Worm (Caenorhabditis elegans) whole organism, L4/young adult: ENCODE measurements around the gene clec-254.
"Not testable (repeated sequence)": the region's sequence is repeated elsewhere in the genome, so short reads cannot be mapped to it uniquely, and the experiment has no call there.

Experiments used
- W03F9.2 ChIP-seq: fragments of 150-350 bp; optimal IDR thresholded peaks from 2 replicates; lab custom pipeline; 2014; ENCODE audit warnings: missing biosample characterization, missing genetic modification characterization
- dao-5 ChIP-seq: sonication (generic microtip); optimal IDR thresholded peaks from 2 replicates; lab custom pipeline; 2016; ENCODE audit warnings: missing genotype, missing genetic modification characterization, moderate library complexity, missing compliant biosample characterization
- him-1 ChIP-seq: sonication (generic microtip); optimal IDR thresholded peaks from 2 replicates; lab custom pipeline; 2016; ENCODE audit warnings: missing genotype, missing genetic modification reagents, missing genetic modification characterization, missing compliant biosample characterization

The clec-254 gene

ce11 chrV:18754328-18754727 lies at the start of gene clec-254:
TSS of gene clec-254 (minus strand) at chrV:18754428.
- not testable (repeated sequence) for TF ChIP-seq dao-5 (tag; lab: Kevin White, UChicago); him-1 (tag; lab: Kevin White, UChicago); W03F9.2

- TF ChIP-seq dao-5 (tag; lab: Kevin White, UChicago) (no peak), W03F9.2 (no peak), him-1 (tag; lab: Kevin White, UChicago) (no peak)
These were observed 49.0 kb upstream of the clec-254 start, which contains the start of gene C54E10.10 for ce11 chrV:18803260-18803659. TSS of gene C54E10.10 (minus strand) at chrV:18803360.

DNA sequence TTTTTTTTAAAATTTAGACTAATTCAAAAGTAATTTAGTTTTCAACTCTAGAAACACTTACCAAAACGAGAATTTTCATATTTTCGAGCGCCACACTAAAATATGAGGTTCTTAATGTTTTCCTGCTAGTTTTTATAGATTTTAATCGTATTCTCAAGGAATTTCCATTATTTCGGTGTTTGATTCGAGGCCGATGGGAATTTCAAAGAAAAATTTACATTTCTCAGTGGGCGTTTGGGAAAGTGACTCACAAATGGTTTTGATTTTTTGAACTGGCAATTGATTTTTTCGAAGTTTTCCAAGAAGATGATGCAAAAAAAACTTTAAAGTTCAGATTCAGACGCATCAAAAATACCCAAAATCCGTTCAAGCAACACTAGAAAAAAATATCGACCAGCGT lies 47.8 kb upstream of the clec-254 start, which contains the start of gene C54E10.11:
C54E10.11 (minus strand) TSS at position 101 of the 400 bp plus-strand sequence.
- TF ChIP-seq him-1 (tag; lab: Kevin White, UChicago) (no peak), W03F9.2 (no peak), dao-5 (tag; lab: Kevin White, UChicago) (no peak)

- TF ChIP-seq him-1 (tag; lab: Kevin White, UChicago), result no peak
- TF ChIP-seq dao-5 (tag; lab: Kevin White, UChicago), result no peak
- TF ChIP-seq W03F9.2, result no peak
These were observed 46.6 kb upstream of the clec-254 start, which contains the start of gene nhr-170 for ce11 chrV:18800811-18801210. TSS of gene nhr-170 (minus strand) at chrV:18800826.

DNA sequence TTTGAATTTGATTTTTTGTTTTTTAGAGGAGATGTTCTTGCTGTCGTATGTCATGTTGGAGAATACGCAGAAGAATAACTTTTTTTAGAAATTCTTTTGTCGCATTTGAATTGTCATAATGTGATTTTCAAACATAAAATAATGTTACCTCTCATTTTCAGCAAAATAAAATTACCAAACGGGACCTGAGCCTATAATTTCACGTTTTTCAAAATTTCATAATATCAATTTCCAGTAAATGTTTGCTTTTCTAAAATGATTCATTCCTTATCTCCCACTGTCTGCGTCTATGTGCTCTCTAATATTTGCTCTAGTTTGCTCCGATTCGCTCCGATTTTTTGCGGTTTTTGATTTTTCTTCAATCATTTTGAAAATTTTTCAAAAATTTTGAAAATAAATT lies 36.4 kb upstream of the clec-254 start, which contains the start of gene nhr-231:
nhr-231 (plus strand) TSS at position 301 of the 400 bp plus-strand sequence.
- TF ChIP-seq W03F9.2, result no peak
- TF ChIP-seq him-1 (tag; lab: Kevin White, UChicago), result no peak
- TF ChIP-seq dao-5 (tag; lab: Kevin White, UChicago), result no peak

DNA sequence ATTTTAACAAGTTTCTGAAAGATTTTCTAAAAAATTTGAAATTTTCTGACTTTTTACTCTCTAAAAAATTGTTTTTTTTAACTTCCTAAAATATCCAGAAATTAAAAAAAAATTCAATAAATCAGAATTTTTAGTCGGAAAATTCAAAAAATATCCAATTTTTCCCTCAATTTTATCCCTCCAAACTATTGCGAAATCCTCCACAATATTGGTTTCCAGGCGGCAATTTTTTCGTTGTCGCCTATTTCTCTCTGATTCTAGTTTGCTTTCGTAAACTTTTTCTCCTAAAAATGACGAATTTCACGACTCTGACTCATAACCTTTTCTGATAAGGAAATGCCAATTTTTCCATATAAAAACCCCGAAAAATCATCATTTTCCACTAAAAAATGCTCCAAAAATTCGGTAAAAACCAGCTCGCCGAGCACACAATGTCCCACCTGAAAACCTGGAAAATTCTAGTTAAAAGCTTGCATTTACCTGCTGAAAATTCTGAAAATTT lies 33.2 kb upstream of the clec-254 start, which contains the start of gene Y17D7B.2:
Y17D7B.2 (plus strand) TSS at position 323 of the 502 bp plus-strand sequence.
- no peak for TF ChIP-seq dao-5 (tag; lab: Kevin White, UChicago)
- TF ChIP-seq W03F9.2, result no peak
- TF ChIP-seq him-1 (tag; lab: Kevin White, UChicago), result no peak

- TF ChIP-seq him-1 (tag; lab: Kevin White, UChicago) (no peak), W03F9.2 (no peak)
These were observed 32.5 kb upstream of the clec-254 start, which contains the start of gene Y17D7B.3 for ce11 chrV:18786694-18787093. TSS of gene Y17D7B.3 (minus strand) at chrV:18786794.

- TF ChIP-seq W03F9.2 (no peak), him-1 (tag; lab: Kevin White, UChicago) (no peak), dao-5 (tag; lab: Kevin White, UChicago) (no peak)
These were observed 29.2 kb upstream of the clec-254 start, which contains the start of gene Y17D7B.10 for ce11 chrV:18783474-18783873. TSS of gene Y17D7B.10 (plus strand) at chrV:18783716.

DNA sequence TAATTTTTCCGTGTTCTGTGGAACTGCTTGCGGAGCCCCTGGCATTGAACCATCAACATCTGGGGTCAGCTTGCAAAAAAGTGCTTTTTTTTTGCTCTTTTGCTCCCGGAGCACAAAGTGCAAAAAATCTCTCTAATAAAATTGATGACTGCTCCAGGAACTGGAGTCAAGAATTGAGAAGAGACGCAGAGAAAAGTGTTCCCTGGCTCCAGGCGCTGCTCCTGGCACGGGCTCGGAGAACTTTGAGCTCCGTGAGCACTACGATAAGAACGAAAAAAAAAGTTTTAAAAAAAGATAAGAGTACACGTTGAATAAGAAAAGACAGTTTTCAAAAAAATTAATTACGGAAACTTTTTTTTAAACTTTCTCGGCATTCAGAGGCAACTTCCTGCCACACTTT lies 28.5 kb upstream of the clec-254 start:
- TF ChIP-seq dao-5 (tag; lab: Kevin White, UChicago) (no peak), W03F9.2 (no peak), him-1 (tag; lab: Kevin White, UChicago) (no peak)

DNA sequence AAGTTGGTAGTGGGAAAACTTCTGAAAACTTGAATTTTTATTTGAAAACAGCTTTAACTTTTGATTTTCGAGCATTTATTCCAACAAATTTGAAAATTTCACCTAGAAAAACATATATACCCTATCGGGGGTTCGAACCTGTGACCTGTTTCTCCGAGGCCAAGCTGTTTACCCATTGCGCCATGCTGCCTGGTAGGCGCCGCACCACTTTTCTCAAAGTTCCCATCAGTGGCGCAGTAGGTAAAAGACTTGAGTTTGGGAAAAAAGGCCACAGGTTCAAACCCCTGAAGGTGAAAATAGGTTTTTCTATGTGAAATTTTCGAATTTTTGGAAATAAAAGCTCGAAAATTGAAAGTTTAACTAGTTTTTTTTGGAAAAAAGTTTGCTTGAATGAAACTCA lies 26.4 kb upstream of the clec-254 start:
- no peak for TF ChIP-seq him-1 (tag; lab: Kevin White, UChicago)
- TF ChIP-seq W03F9.2, result no peak
- no peak for TF ChIP-seq dao-5 (tag; lab: Kevin White, UChicago)

ce11 chrV:18776245-18776737 lies 22.1 kb upstream of the clec-254 start, which contains the start of gene Y17D7B.4:
TSS of gene Y17D7B.4 (minus strand) at chrV:18776687.
- TF ChIP-seq W03F9.2, result no peak
- no peak for TF ChIP-seq dao-5 (tag; lab: Kevin White, UChicago)
- no peak for TF ChIP-seq him-1 (tag; lab: Kevin White, UChicago)

DNA sequence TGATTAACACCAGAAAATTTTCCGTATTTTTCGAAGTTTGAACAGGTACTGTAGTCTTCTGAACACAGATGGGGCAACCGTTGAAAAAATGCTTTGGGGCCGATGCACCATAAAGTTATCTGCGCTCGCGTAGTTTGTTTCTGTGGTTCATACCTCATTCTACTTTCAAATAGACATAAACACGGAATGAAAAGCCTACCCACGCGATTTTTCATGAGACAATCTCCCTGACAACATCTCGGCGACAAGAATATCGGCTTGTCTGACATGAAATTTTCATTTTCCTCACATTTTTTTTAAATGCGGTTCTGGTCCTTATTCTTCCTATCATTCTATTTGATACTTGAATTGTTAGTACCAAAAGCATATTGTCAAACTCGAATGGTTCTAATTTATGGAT lies 18.5 kb upstream of the clec-254 start, which contains the start of gene clec-257:
clec-257 (plus strand) TSS at position 301 of the 400 bp plus-strand sequence.
- TF ChIP-seq W03F9.2 (no peak), dao-5 (tag; lab: Kevin White, UChicago) (no peak), him-1 (tag; lab: Kevin White, UChicago) (no peak)

ce11 chrV:18771804-18772386 lies 17.7 kb upstream of the clec-254 start:
- TF ChIP-seq him-1 (tag; lab: Kevin White, UChicago), result no peak

ce11 chrV:18771390-18771789 lies 17.2 kb upstream of the clec-254 start, which contains the start of gene clec-256:
TSS of gene clec-256 (plus strand) at chrV:18771690.
- TF ChIP-seq W03F9.2 (no peak), him-1 (tag; lab: Kevin White, UChicago) (no peak), dao-5 (tag; lab: Kevin White, UChicago) (no peak)
